Fruit fly (Drosophila melanogaster) whole organism, embryonic: ENCODE data around the gene scat.

Experiments used
- CG10366 ChIP-seq: fragments of 200-800 bp; sonication (Bioruptor generic); IDR thresholded peaks from 2 replicates; pipeline ENCODE4 v1.3.6; 2022; ENCODE audit warnings: missing biosample characterization, missing genetic modification characterization
- CG11695 ChIP-seq: fragments of 200-800 bp; sonication (Bioruptor generic); IDR thresholded peaks from 3 replicates; pipeline ENCODE4 v1.3.6; 2022; ENCODE audit warnings: missing biosample characterization, missing genetic modification characterization
- CG11723 ChIP-seq: fragments of 200-800 bp; sonication (Bioruptor generic); optimal IDR thresholded peaks from 2 replicates; lab custom pipeline; 2017; ENCODE audit warnings: missing biosample characterization, mild to moderate bottlenecking, missing genetic modification characterization
- CG13624 ChIP-seq: fragments of 200-800 bp; sonication (Bioruptor generic); optimal IDR thresholded peaks from 2 replicates; lab custom pipeline; 2016; ENCODE audit warnings: missing biosample characterization, missing genetic modification characterization
- CG14441 ChIP-seq: fragments of 200-800 bp; sonication (Bioruptor generic); IDR thresholded peaks from 2 replicates; pipeline ENCODE4 v1.3.6; 2022; ENCODE audit warnings: missing biosample characterization, missing genetic modification characterization
- CG15073 ChIP-seq: fragments of 200-800 bp; sonication (Bioruptor generic); optimal IDR thresholded peaks from 2 replicates; lab custom pipeline; 2016; ENCODE audit warnings: missing biosample characterization, missing genetic modification characterization
- CG17361 ChIP-seq: fragments of 200-800 bp; sonication (Bioruptor generic); IDR thresholded peaks from 3 replicates; pipeline ENCODE4 v1.3.6; 2022; ENCODE audit warnings: missing biosample characterization, missing genetic modification characterization
- CG2712 ChIP-seq: fragments of 200-800 bp; optimal IDR thresholded peaks from 3 replicates; lab custom pipeline; 2019; ENCODE audit warnings: missing biosample characterization, mild to moderate bottlenecking, missing genetic modification characterization, moderate library complexity
- CG30403 ChIP-seq: fragments of 200-800 bp; sonication (Bioruptor generic); optimal IDR thresholded peaks from 3 replicates; lab custom pipeline; 2016; ENCODE audit warnings: missing biosample characterization, missing genetic modification characterization
- CG3163 ChIP-seq: fragments of 200-800 bp; sonication (Bioruptor generic); optimal IDR thresholded peaks from 3 replicates; lab custom pipeline; 2016; ENCODE audit warnings: missing biosample characterization, missing genetic modification characterization
- CG5180 ChIP-seq: fragments of 200-800 bp; sonication (Bioruptor generic); optimal IDR thresholded peaks from 3 replicates; lab custom pipeline; 2017; ENCODE audit warnings: missing biosample characterization, missing genetic modification characterization, mild to moderate bottlenecking, moderate library complexity, missing genetic modification reagents
- CG6175 ChIP-seq: fragments of 200-800 bp; sonication (Bioruptor generic); IDR thresholded peaks from 3 replicates; pipeline ENCODE4 v1.3.6; 2022; ENCODE audit warnings: missing biosample characterization, missing genetic modification characterization
- CG6254 ChIP-seq: fragments of 200-800 bp; sonication (Bioruptor generic); optimal IDR thresholded peaks from 3 replicates; lab custom pipeline; 2017; ENCODE audit warnings: mild to moderate bottlenecking, missing biosample characterization, missing genetic modification reagents, missing genetic modification characterization
- CG7745 ChIP-seq: fragments of 200-800 bp; sonication (Bioruptor generic); optimal IDR thresholded peaks from 2 replicates; lab custom pipeline; 2018; ENCODE audit warnings: missing biosample characterization, mild to moderate bottlenecking, missing genetic modification characterization, moderate library complexity
- CG9609 ChIP-seq: fragments of 200-800 bp; sonication (Bioruptor generic); optimal IDR thresholded peaks from 3 replicates; lab custom pipeline; 2016; ENCODE audit warnings: missing biosample characterization, missing genetic modification characterization
- CG9797 ChIP-seq: fragments of 200-800 bp; sonication (Bioruptor generic); optimal IDR thresholded peaks from 3 replicates; lab custom pipeline; 2018; ENCODE audit warnings: missing biosample characterization, mild to moderate bottlenecking, missing genetic modification characterization
- CG9817 ChIP-seq: fragments of 200-800 bp; sonication (Bioruptor generic); optimal IDR thresholded peaks from 2 replicates; lab custom pipeline; 2018; ENCODE audit warnings: missing biosample characterization, mild to moderate bottlenecking, missing genetic modification characterization, moderate library complexity
- CHES-1-like ChIP-seq: fragments of 200-800 bp; sonication (Bioruptor generic); optimal IDR thresholded peaks from 2 replicates; lab custom pipeline; 2016; ENCODE audit warnings: missing biosample characterization, missing genetic modification characterization
- Deaf1 ChIP-seq: fragments of 200-800 bp; optimal IDR thresholded peaks from 3 replicates; lab custom pipeline; 2019; ENCODE audit warnings: missing biosample characterization, mild to moderate bottlenecking, missing genetic modification characterization, moderate library complexity
- Dip2 ChIP-seq: fragments of 200-800 bp; sonication (Bioruptor generic); IDR thresholded peaks from 2 replicates; pipeline ENCODE4 v1.3.6; 2022; ENCODE audit warnings: missing biosample characterization, missing genetic modification characterization
- Drgx ChIP-seq: fragments of 200-800 bp; sonication (Bioruptor generic); IDR thresholded peaks from 2 replicates; pipeline ENCODE4 v1.3.6; 2022; ENCODE audit warnings: missing biosample characterization, missing genetic modification characterization
- HHEX ChIP-seq: fragments of 200-800 bp; sonication (Bioruptor generic); optimal IDR thresholded peaks from 3 replicates; lab custom pipeline; 2017; ENCODE audit warnings: missing biosample characterization, mild to moderate bottlenecking, missing genetic modification characterization, missing genetic modification reagents
- Hr51 ChIP-seq, 2 experiments: fragments of 200-800 bp; sonication (Bioruptor generic); optimal IDR thresholded peaks; 2 replicates in 1 of 2; 3 replicates in 1 of 2; lab custom pipeline; 2016 to 2018; ENCODE audit warnings: missing biosample characterization in 2 of 2, missing genetic modification characterization in 2 of 2, mild to moderate bottlenecking in 1 of 2, moderate library complexity in 1 of 2
- Hr78 ChIP-seq, 2 experiments: fragments of 200-800 bp in 1 of 2; fragments of >200 bp in 1 of 2; sonication (Bioruptor generic) in 1 of 2; optimal IDR thresholded peaks; 2 replicates each; lab custom pipeline; 2017 to 2019; ENCODE audit warnings: missing biosample characterization in 2 of 2, missing genetic modification characterization in 2 of 2, mild to moderate bottlenecking in 1 of 2, moderate library complexity in 1 of 2
- Med ChIP-seq: fragments of 200-800 bp; sonication (Bioruptor generic); peaks from one replicate; lab custom pipeline; 2016; ENCODE audit warnings: missing biosample characterization, missing genetic modification characterization, mild to moderate bottlenecking, inconsistent platforms, moderate library complexity
- Neu2 ChIP-seq: fragments of 200-800 bp; sonication (Bioruptor generic); optimal IDR thresholded peaks from 3 replicates; lab custom pipeline; 2016; ENCODE audit warnings: missing biosample characterization, missing genetic modification characterization, borderline replicate concordance
- Nf-YA ChIP-seq: fragments of 200-800 bp; sonication (Bioruptor generic); IDR thresholded peaks from 2 replicates; pipeline ENCODE4 v1.3.6; 2022; ENCODE audit warnings: missing biosample characterization, missing genetic modification characterization
- Trl ChIP-seq, 3 experiments: fragments of >200 bp in 2 of 3; fragments of 200-800 bp in 1 of 3; sonication (Bioruptor generic) in 1 of 3; optimal IDR thresholded peaks; 2 replicates in 1 of 3; 3 replicates in 2 of 3; lab custom pipeline; 2016 to 2017; ENCODE audit warnings: missing biosample characterization in 1 of 3, missing genetic modification characterization in 1 of 3
- Xrp1 ChIP-seq: fragments of 200-800 bp; sonication (Bioruptor generic); IDR thresholded peaks from 2 replicates; pipeline ENCODE4 v1.3.6; 2022; ENCODE audit warnings: missing biosample characterization, missing genetic modification characterization
- bowl ChIP-seq: fragments of 200-800 bp; sonication (Bioruptor generic); IDR thresholded peaks from 2 replicates; pipeline ENCODE4 v1.3.6; 2022; ENCODE audit warnings: missing biosample characterization, missing genetic modification characterization
- bsh ChIP-seq, 2 experiments: fragments of 200-800 bp; sonication (Bioruptor generic); optimal IDR thresholded peaks; 2 replicates each; lab custom pipeline; 2017 to 2018; ENCODE audit warnings: mild to moderate bottlenecking in 2 of 2, missing biosample characterization in 2 of 2, missing genetic modification characterization in 2 of 2, moderate library complexity in 1 of 2
- cg ChIP-seq: fragments of 200-800 bp; sonication (Bioruptor generic); optimal IDR thresholded peaks from 3 replicates; lab custom pipeline; 2019; ENCODE audit warnings: missing biosample characterization, mild to moderate bottlenecking, missing genetic modification characterization, moderate library complexity
- chinmo ChIP-seq: fragments of 200-800 bp; sonication (Bioruptor generic); IDR thresholded peaks from 4 replicates; pipeline ENCODE4 v1.3.6; 2022; ENCODE audit warnings: missing biosample characterization, missing genetic modification characterization; ENCODE audit not compliant: partially characterized antibody
- dmrt11E ChIP-seq: fragments of 200-800 bp; sonication (Bioruptor generic); optimal IDR thresholded peaks from 3 replicates; lab custom pipeline; 2018; ENCODE audit warnings: missing biosample characterization, mild to moderate bottlenecking, missing genetic modification characterization, moderate library complexity
- exex ChIP-seq: fragments of 200-800 bp; sonication (Bioruptor generic); optimal IDR thresholded peaks from 4 replicates; lab custom pipeline; 2018; ENCODE audit warnings: missing biosample characterization, mild to moderate bottlenecking, missing genetic modification characterization, moderate library complexity
- gsb-n ChIP-seq: fragments of 200-800 bp; sonication (Bioruptor generic); optimal IDR thresholded peaks from 3 replicates; lab custom pipeline; 2018; ENCODE audit warnings: missing biosample characterization, mild to moderate bottlenecking, missing genetic modification characterization
- hbn ChIP-seq: fragments of 200-800 bp; sonication (Bioruptor generic); IDR thresholded peaks from 2 replicates; pipeline ENCODE4 v1.3.6; 2022; ENCODE audit warnings: missing biosample characterization, missing genetic modification characterization; ENCODE audit not compliant: partially characterized antibody
- hkb ChIP-seq, 2 experiments: fragments of 200-800 bp in 1 of 2; fragments of >200 bp in 1 of 2; sonication (Bioruptor generic) in 1 of 2; IDR thresholded peaks in 1 of 2; optimal IDR thresholded peaks in 1 of 2; 2 replicates each; pipeline versions ENCODE4 v1.3.6 to Lab custom; 2017 to 2022; ENCODE audit warnings: missing biosample characterization in 1 of 2, missing genetic modification characterization in 1 of 2
- hth ChIP-seq: fragments of >200 bp; optimal IDR thresholded peaks from 2 replicates; lab custom pipeline; 2017; ENCODE audit warnings: inconsistent platforms
- nmo ChIP-seq: fragments of 200-800 bp; sonication (Bioruptor generic); optimal IDR thresholded peaks from 2 replicates; lab custom pipeline; 2018; ENCODE audit warnings: missing biosample characterization, mild to moderate bottlenecking, missing genetic modification characterization, moderate library complexity
- oc ChIP-seq: fragments of 200-800 bp; sonication (Bioruptor generic); optimal IDR thresholded peaks from 2 replicates; lab custom pipeline; 2018; ENCODE audit warnings: missing biosample characterization, mild to moderate bottlenecking, missing genetic modification characterization, moderate library complexity
- phol ChIP-seq: fragments of 200-800 bp; sonication (Bioruptor generic); optimal IDR thresholded peaks from 3 replicates; lab custom pipeline; 2018; ENCODE audit warnings: missing biosample characterization, mild to moderate bottlenecking, missing genetic modification characterization, moderate library complexity
- pros ChIP-seq: fragments of 200-800 bp; sonication (Bioruptor generic); optimal IDR thresholded peaks from 3 replicates; lab custom pipeline; 2019; ENCODE audit warnings: missing biosample characterization, mild to moderate bottlenecking, missing genetic modification characterization, moderate library complexity
- sqz ChIP-seq: fragments of 200-800 bp; sonication (Bioruptor generic); optimal IDR thresholded peaks from 3 replicates; lab custom pipeline; 2018; ENCODE audit warnings: missing biosample characterization, mild to moderate bottlenecking, missing genetic modification characterization
- yki ChIP-seq: fragments of >200 bp; optimal IDR thresholded peaks from 3 replicates; lab custom pipeline; 2018
- z ChIP-seq: fragments of 200-800 bp; sonication (Bioruptor generic); IDR thresholded peaks from 3 replicates; pipeline ENCODE4 v1.3.6; 2022; ENCODE audit warnings: missing biosample characterization, missing genetic modification characterization

The scat gene

dm6 chr2L:9445753-9446152, 14.5 kb downstream of the scat start:
- TF ChIP-seq hth (lab: Kevin White, UChicago) (no peak), oc (tag; lab: Kevin White, UChicago) (peak; percentile 38), yki (lab: Kevin White, UChicago) (no peak), bowl (no peak), CG9817 (tag; lab: Kevin White, UChicago) (no peak), sqz (GFP tag; lab: Kevin White, UChicago) (peak; percentile 2), CG7745 (tag; lab: Kevin White, UChicago) (peak; percentile 66), gsb-n (peak; percentile 41), pros (peak; percentile 64), CG11723 (GFP tag; lab: Kevin White, UChicago) (no peak), CG9609 (GFP tag; lab: Kevin White, UChicago) (no peak)

dm6 chr2L:9446398-9446945, 15.3 kb downstream of the scat start:
- TF ChIP-seq Hr51 (GFP tag; optimal IDR thresholded peaks at IDR 0.05; lab: Kevin White, UChicago) (no peak), cg (GFP tag; lab: Kevin White, UChicago) (peak; percentile 30), chinmo (GFP tag; lab: Robert Waterston, UW) (peak; percentile 87; the same call in 1 of the 4 replicates), CG6254 (no peak), z (GFP tag; lab: Robert Waterston, UW) (peak; percentile 92), Hr78 (GFP tag; optimal IDR thresholded peaks at IDR 0.05; lab: Kevin White, UChicago) (peak in 1 of 2 experiments; percentile 75), Deaf1 (tag; lab: Kevin White, UChicago) (no peak), Nf-YA (no peak), Neu2 (GFP tag; lab: Kevin White, UChicago) (no peak), CHES-1-like (GFP tag; lab: Kevin White, UChicago) (no peak), CG3163 (GFP tag; lab: Kevin White, UChicago) (peak; percentile 80), CG15073 (GFP tag; lab: Kevin White, UChicago) (no peak), Trl (optimal IDR thresholded peaks at IDR 0.05; lab: Kevin White, UChicago) (peak in 1 of 2 experiments; percentile 19), Trl (GFP tag; optimal IDR thresholded peaks at IDR 0.05; lab: Kevin White, UChicago) (no peak)

- TF ChIP-seq hkb (optimal IDR thresholded peaks at IDR 0.05; lab: Kevin White, UChicago) (no peak), hkb (GFP tag; IDR thresholded peaks at IDR 0.05; lab: Robert Waterston, UW) (0 out of 2 replicates have a peak, but pooled peaks have one; percentile 14), dmrt11E (tag; lab: Kevin White, UChicago) (no peak), hbn (GFP tag; lab: Robert Waterston, UW) (no peak), CG14441 (GFP tag; lab: Robert Waterston, UW) (0 out of 2 replicates have a peak, but pooled peaks have one; percentile 20), CG17361 (peak; percentile 20; the same call in 1 of the 3 replicates), nmo (peak; percentile 12), phol (tag; lab: Kevin White, UChicago) (peak; percentile 11), CG9797 (no peak), Xrp1 (GFP tag; lab: Robert Waterston, UW) (peak; percentile 10; the same call in 1 of the 2 replicates), CG5180 (no peak), bsh (GFP tag; optimal IDR thresholded peaks at IDR 0.05; lab: Kevin White, UChicago) (peak in 1 of 2 experiments; percentile 45), CG10366 (peak; percentile 19; the same call in 1 of the 2 replicates), CG6175 (GFP tag; lab: Robert Waterston, UW) (no peak), CG30403 (peak; percentile 18), Dip2 (GFP tag; lab: Robert Waterston, UW) (no peak), exex (tag; lab: Kevin White, UChicago) (no peak), Drgx (peak; percentile 63), HHEX (GFP tag; lab: Kevin White, UChicago) (no peak), CG13624 (no peak), CG11695 (0 out of 3 replicates have a peak, but pooled peaks have one; percentile 25), Med (GFP tag; lab: Kevin White, UChicago) (peak; percentile 47), Hr51 (GFP tag; optimal IDR thresholded peaks at IDR 0.05; lab: Kevin White, UChicago) (peak in 1 of 2 experiments; percentile 17), CG2712 (peak; percentile 21)
Observed at dm6 chr2L:9447816-9448215, 16.6 kb downstream of the scat start.
